Fruit fly (Drosophila melanogaster): Measurements from ENCODE around the gene Gmd.

The Gmd gene

dm6 chr2L:4997401-4998259, 20.8 kb upstream of the Gmd start (continued):
- TF ChIP-seq CG34376 (GFP tag; optimal IDR thresholded peaks at IDR 0.05), result peak; percentile 97
- peak; percentile 98 for TF ChIP-seq CG33557 (GFP tag; optimal IDR thresholded peaks at IDR 0.05)
- peak; percentile 96 for TF ChIP-seq wek (GFP tag; optimal IDR thresholded peaks at IDR 0.05)
- peak; percentile 15; the same call in 1 of the 2 replicates for TF ChIP-seq hbn (GFP tag; IDR thresholded peaks at IDR 0.05; ENCODE audit: partially characterized antibody)
- TF ChIP-seq CG17361 (GFP tag; IDR thresholded peaks at IDR 0.05), result peak; percentile 99
- TF ChIP-seq CG4404 (GFP tag; IDR thresholded peaks at IDR 0.05), result peak; percentile 98
- TF ChIP-seq pho (GFP tag; optimal IDR thresholded peaks at IDR 0.05), result peak; percentile 99
- peak; percentile 99 for TF ChIP-seq wor (GFP tag; IDR thresholded peaks at IDR 0.05)
- peak; percentile 99 for TF ChIP-seq CG4730 (GFP tag; IDR thresholded peaks at IDR 0.05)
- TF ChIP-seq Lhr (GFP tag; optimal IDR thresholded peaks at IDR 0.05), result peak; percentile 97
- peak; percentile 66 for TF ChIP-seq HLH4C (GFP tag; IDR thresholded peaks at IDR 0.05; ENCODE audit: partially characterized antibody)
- peak; percentile 99 for TF ChIP-seq Asciz (GFP tag; optimal IDR thresholded peaks at IDR 0.05)
- TF ChIP-seq CG2202 (tag; optimal IDR thresholded peaks at IDR 0.05), result peak; percentile 99
- peak; percentile 58 to 81 for TF ChIP-seq Dfd (GFP tag; optimal IDR thresholded peaks at IDR 0.05)
- peak; percentile 94 for TF ChIP-seq CG8478 (optimal IDR thresholded peaks at IDR 0.05)
- peak; percentile 41 for TF ChIP-seq pzg (GFP tag; optimal IDR thresholded peaks at IDR 0.05)
- peak; percentile 80 for TF ChIP-seq bigmax (GFP tag; optimal IDR thresholded peaks at IDR 0.05)
- TF ChIP-seq Max (GFP tag; optimal IDR thresholded peaks at IDR 0.05), result peak; percentile 99
- peak; percentile 99 for TF ChIP-seq Awh (GFP tag; IDR thresholded peaks at IDR 0.05)
- peak; percentile 99 for TF ChIP-seq so (GFP tag; IDR thresholded peaks at IDR 0.05)
- peak; percentile 99 for TF ChIP-seq btn (GFP tag; optimal IDR thresholded peaks at IDR 0.05)
- peak; percentile 96 for TF ChIP-seq Fer2 (tag; optimal IDR thresholded peaks at IDR 0.05)
- TF ChIP-seq CG18011 (GFP tag; optimal IDR thresholded peaks at IDR 0.05), result peak; percentile 91
- peak; percentile 99; the same call in 1 of the 2 replicates for TF ChIP-seq Lim3 (GFP tag; IDR thresholded peaks at IDR 0.05)
- TF ChIP-seq CG2120 (GFP tag; optimal IDR thresholded peaks at IDR 0.05), result peak; percentile 99
- TF ChIP-seq salm (tag; optimal IDR thresholded peaks at IDR 0.05), result peak; percentile 98
- peak; percentile 99 for TF ChIP-seq Hr3 (GFP tag; optimal IDR thresholded peaks at IDR 0.05)
- peak; percentile 88 for TF ChIP-seq E2f2 (GFP tag; IDR thresholded peaks at IDR 0.05)
- TF ChIP-seq CG15073 (GFP tag; optimal IDR thresholded peaks at IDR 0.05), result peak; percentile 91
- peak; percentile 98 for TF ChIP-seq CG31365 (tag; optimal IDR thresholded peaks at IDR 0.05)
- peak; percentile 98 to 99 for TF ChIP-seq Hr51 (GFP tag; optimal IDR thresholded peaks at IDR 0.05)
- peak; percentile 97 for TF ChIP-seq YL-1 (GFP tag; optimal IDR thresholded peaks at IDR 0.05)
- TF ChIP-seq CG6765 (GFP tag; optimal IDR thresholded peaks at IDR 0.05), result peak; percentile 97
- TF ChIP-seq CG12769 (tag; optimal IDR thresholded peaks at IDR 0.05), result peak; percentile 99
- TF ChIP-seq CG7745 (tag; optimal IDR thresholded peaks at IDR 0.05), result peak; percentile 88
- TF ChIP-seq sima (GFP tag; optimal IDR thresholded peaks at IDR 0.05), result peak; percentile 97
- peak; percentile 98 for TF ChIP-seq CG11695 (GFP tag; IDR thresholded peaks at IDR 0.05)
- TF ChIP-seq tup (GFP tag; optimal IDR thresholded peaks at IDR 0.05), result peak; percentile 98
- peak; percentile 99 for TF ChIP-seq Meics (GFP tag; optimal IDR thresholded peaks at IDR 0.05)
- peak; percentile 99 for TF ChIP-seq CG5953 (GFP tag; IDR thresholded peaks at IDR 0.05)
- peak; percentile 99 for TF ChIP-seq CG2875 (GFP tag; optimal IDR thresholded peaks at IDR 0.05)
- peak; percentile 98 for TF ChIP-seq CG4328 (GFP tag; optimal IDR thresholded peaks at IDR 0.05)
- peak; percentile 99 for TF ChIP-seq Six4 (GFP tag; optimal IDR thresholded peaks at IDR 0.05)
- peak; percentile 100 for TF ChIP-seq sisA (GFP tag; IDR thresholded peaks at IDR 0.05)
- peak; percentile 99 for TF ChIP-seq CG8944 (GFP tag; optimal IDR thresholded peaks at IDR 0.05)
- TF ChIP-seq CG3163 (GFP tag; optimal IDR thresholded peaks at IDR 0.05), result peak; percentile 96
- TF ChIP-seq CG14014 (GFP tag; IDR thresholded peaks at IDR 0.05), result peak; percentile 99
- peak; percentile 94 for TF ChIP-seq TFAM (GFP tag; optimal IDR thresholded peaks at IDR 0.05)
- peak; percentile 99 for TF ChIP-seq Aef1 (GFP tag; IDR thresholded peaks at IDR 0.05)

Measured in whole organism, embryonic.